Fruit fly (Drosophila melanogaster) whole organism, prepupa: ENCODE measurements around the gene CG33939.

ENCODE experiments used
- Blimp-1 ChIP-seq: fragments of 200-800 bp; sonication (Bioruptor generic); optimal IDR thresholded peaks from 3 replicates; lab custom pipeline; 2017; ENCODE audit warnings: missing biosample characterization, missing genetic modification characterization, mild to moderate bottlenecking, moderate library complexity, missing genetic modification reagents
- CG15336 ChIP-seq: fragments of 200-800 bp; sonication (Bioruptor generic); IDR thresholded peaks from 2 replicates; pipeline ENCODE4 v1.3.6; 2022; ENCODE audit warnings: missing biosample characterization, missing genetic modification characterization
- CG1621 ChIP-seq: fragments of 200-800 bp; sonication (Bioruptor generic); optimal IDR thresholded peaks from 3 replicates; lab custom pipeline; 2018; ENCODE audit warnings: missing biosample characterization, mild to moderate bottlenecking, missing genetic modification characterization
- Met ChIP-seq: fragments of 200-800 bp; sonication (Bioruptor generic); optimal IDR thresholded peaks from 3 replicates; lab custom pipeline; 2016; ENCODE audit warnings: missing biosample characterization, missing genetic modification characterization
- OdsH ChIP-seq: fragments of 200-800 bp; sonication (Bioruptor generic); optimal IDR thresholded peaks from 3 replicates; lab custom pipeline; 2016; ENCODE audit warnings: missing biosample characterization, missing genetic modification characterization
- Sox14 ChIP-seq: fragments of 200-800 bp; sonication (Bioruptor generic); optimal IDR thresholded peaks from 3 replicates; lab custom pipeline; 2016; ENCODE audit warnings: missing biosample characterization, missing genetic modification characterization
- eg ChIP-seq: fragments of 200-800 bp; sonication (Bioruptor generic); IDR thresholded peaks from 3 replicates; pipeline ENCODE4 v1.3.6; 2022; ENCODE audit warnings: missing biosample characterization, missing genetic modification characterization
- fkh ChIP-seq: fragments of 200-800 bp; sonication (Bioruptor generic); optimal IDR thresholded peaks from 3 replicates; lab custom pipeline; 2017; ENCODE audit warnings: missing biosample characterization, mild to moderate bottlenecking, missing genetic modification characterization, moderate library complexity
- pdm3 ChIP-seq: fragments of 200-800 bp; sonication (Bioruptor generic); optimal IDR thresholded peaks from 3 replicates; lab custom pipeline; 2016; ENCODE audit warnings: missing biosample characterization, missing genetic modification characterization
- vri ChIP-seq: fragments of 200-800 bp; sonication (Bioruptor generic); optimal IDR thresholded peaks from 3 replicates; lab custom pipeline; 2016; ENCODE audit warnings: missing biosample characterization, mild to moderate bottlenecking, missing genetic modification characterization

dm6 chrX:19152570-19153287 lies 22.0 kb downstream of the CG33939 start:
- peak; percentile 37 for TF ChIP-seq vri
- TF ChIP-seq Blimp-1: peak; percentile 16
- peak; percentile 60; the same call in 2 of the 3 replicates for TF ChIP-seq eg (GFP tag; lab: Robert Waterston, UW)
- peak; percentile 84 for TF ChIP-seq OdsH
- TF ChIP-seq CG15336 (GFP tag; lab: Robert Waterston, UW): peak; percentile 77
- no peak for TF ChIP-seq fkh (GFP tag; lab: Kevin White, UChicago)
- TF ChIP-seq Met: peak; percentile 83
- peak; percentile 79 for TF ChIP-seq pdm3 (GFP tag; lab: Kevin White, UChicago)
- TF ChIP-seq CG1621 (tag; lab: Kevin White, UChicago): peak; percentile 39
- peak; percentile 58 for TF ChIP-seq Sox14 (GFP tag; lab: Kevin White, UChicago)
